Fruit fly (Drosophila melanogaster): Measurements from ENCODE around the gene mtgo.

The mtgo gene

DNA sequence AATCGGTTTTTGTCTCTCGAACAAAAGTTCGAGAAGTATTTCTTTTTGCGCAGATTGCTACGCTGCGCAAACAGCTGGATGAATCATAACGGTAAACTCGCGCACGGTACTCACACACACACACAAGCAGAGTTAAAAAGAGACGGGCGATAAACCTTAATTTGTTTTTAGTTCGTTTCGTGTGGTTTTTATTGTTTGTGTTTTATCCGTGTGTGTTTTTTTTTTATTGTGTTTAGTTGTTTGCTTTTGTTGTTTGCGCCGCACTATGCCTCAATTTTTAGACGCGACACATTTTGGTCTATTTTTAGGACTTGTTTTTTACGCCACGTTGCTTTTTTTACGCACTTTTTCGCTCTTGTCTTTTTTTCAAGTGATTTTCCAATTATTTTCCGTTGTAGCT is 14.0 kb upstream of the mtgo start (continued):
- no peak for TF ChIP-seq nom (GFP tag; optimal IDR thresholded peaks at IDR 0.05)
- TF ChIP-seq B-H2 (GFP tag; optimal IDR thresholded peaks at IDR 0.05): no peak
- TF ChIP-seq chinmo (GFP tag; IDR thresholded peaks at IDR 0.05; ENCODE audit: partially characterized antibody): 0 out of 4 replicates have a peak, but pooled peaks have one; percentile 50
- no peak for TF ChIP-seq CG6813 (GFP tag; optimal IDR thresholded peaks at IDR 0.05)
- no peak for TF ChIP-seq CG4328 (GFP tag; optimal IDR thresholded peaks at IDR 0.05)
- TF ChIP-seq CG14441 (GFP tag; IDR thresholded peaks at IDR 0.05): peak; percentile 35; the same call in 1 of the 2 replicates
- no peak for TF ChIP-seq Hsf (GFP tag; optimal IDR thresholded peaks at IDR 0.05)
- TF ChIP-seq CG1602 (GFP tag; optimal IDR thresholded peaks at IDR 0.05): no peak
- TF ChIP-seq CG16815 (GFP tag; optimal IDR thresholded peaks at IDR 0.05): no peak
- TF ChIP-seq sisA (GFP tag; IDR thresholded peaks at IDR 0.05): no peak
- TF ChIP-seq slbo (GFP tag; IDR thresholded peaks at IDR 0.05): no peak
- TF ChIP-seq z (GFP tag; IDR thresholded peaks at IDR 0.05): no peak
- TF ChIP-seq CG18011 (GFP tag; optimal IDR thresholded peaks at IDR 0.05): no peak
- TF ChIP-seq Dbx (GFP tag; IDR thresholded peaks at IDR 0.05): no peak
- no peak for TF ChIP-seq HmgD (GFP tag; optimal IDR thresholded peaks at IDR 0.05)
- no peak for TF ChIP-seq CG9797 (GFP tag; optimal IDR thresholded peaks at IDR 0.05)
- TF ChIP-seq CG11456 (GFP tag; IDR thresholded peaks at IDR 0.05): no peak
- peak; percentile 34 for TF ChIP-seq CG12299 (tag; optimal IDR thresholded peaks at IDR 0.05)
- TF ChIP-seq bigmax (GFP tag; optimal IDR thresholded peaks at IDR 0.05): no peak
- TF ChIP-seq sug (tag; optimal IDR thresholded peaks at IDR 0.05): no peak
- no peak for TF ChIP-seq phol (tag; optimal IDR thresholded peaks at IDR 0.05)
- TF ChIP-seq CG13296 (GFP tag; optimal IDR thresholded peaks at IDR 0.05): peak; percentile 28
- TF ChIP-seq Chrac-16 (GFP tag; optimal IDR thresholded peaks at IDR 0.05): no peak
- no peak for TF ChIP-seq ab (GFP tag; optimal IDR thresholded peaks at IDR 0.05)
- no peak for TF ChIP-seq HLHmδ (GFP tag; optimal IDR thresholded peaks at IDR 0.05)
- TF ChIP-seq CG18599 (GFP tag; optimal IDR thresholded peaks at IDR 0.05): peak; percentile 20
- TF ChIP-seq vvl (GFP tag; IDR thresholded peaks at IDR 0.05): no peak
- no peak for TF ChIP-seq stc (GFP tag; IDR thresholded peaks at IDR 0.05)
- TF ChIP-seq CG7963 (GFP tag; IDR thresholded peaks at IDR 0.05; ENCODE audit: partially characterized antibody): no peak
- TF ChIP-seq CG18262 (tag; optimal IDR thresholded peaks at IDR 0.05): no peak
- peak; percentile 61 for TF ChIP-seq Med (GFP tag)
- TF ChIP-seq stwl (tag; optimal IDR thresholded peaks at IDR 0.05): no peak
- TF ChIP-seq CG34224 (GFP tag; IDR thresholded peaks at IDR 0.05; ENCODE audit: partially characterized antibody): no peak
- TF ChIP-seq CG3847 (GFP tag; IDR thresholded peaks at IDR 0.05): no peak
- TF ChIP-seq Hand (GFP tag; optimal IDR thresholded peaks at IDR 0.05): no peak
- no peak for TF ChIP-seq CG7271 (tag; optimal IDR thresholded peaks at IDR 0.05)
- TF ChIP-seq dan (GFP tag; IDR thresholded peaks at IDR 0.05): no peak
- no peak for TF ChIP-seq klu (GFP tag; IDR thresholded peaks at IDR 0.05)
- no peak for TF ChIP-seq CG14710 (tag; optimal IDR thresholded peaks at IDR 0.05)
- no peak for TF ChIP-seq vfl (GFP tag; optimal IDR thresholded peaks at IDR 0.05)
- TF ChIP-seq CG4730 (GFP tag; IDR thresholded peaks at IDR 0.05): no peak
- TF ChIP-seq CG1832 (GFP tag; optimal IDR thresholded peaks at IDR 0.05): no peak
- TF ChIP-seq chn (GFP tag; optimal IDR thresholded peaks at IDR 0.05): no peak
- no peak for TF ChIP-seq luna (GFP tag; optimal IDR thresholded peaks at IDR 0.05)
- TF ChIP-seq sens-2 (GFP tag; IDR thresholded peaks at IDR 0.05): no peak
- no peak for TF ChIP-seq esg (GFP tag; conservative IDR thresholded peaks at IDR 0.05)
- no peak for TF ChIP-seq CG2712 (tag; optimal IDR thresholded peaks at IDR 0.05)
- no peak for TF ChIP-seq kah (GFP tag; optimal IDR thresholded peaks at IDR 0.05)
- TF ChIP-seq seq (GFP tag; IDR thresholded peaks at IDR 0.05): no peak
- no peak for TF ChIP-seq BEAF-32 (GFP tag; optimal IDR thresholded peaks at IDR 0.05)
- 0 out of 2 replicates have a peak, but pooled peaks have one; percentile 10 for TF ChIP-seq Adf1 (GFP tag; IDR thresholded peaks at IDR 0.05)

Data from whole organism, embryonic.